Fruit fly (Drosophila melanogaster) whole organism, embryonic: Measurements from ENCODE around the gene lwr.

ENCODE experiments used
- BEAF-32 ChIP-seq: fragments of 200-800 bp; sonication (Bioruptor generic); optimal IDR thresholded peaks from 3 replicates; lab custom pipeline; 2017; ENCODE audit warnings: missing biosample characterization, missing genetic modification characterization, mild to moderate bottlenecking, moderate library complexity, missing genetic modification reagents
- CG10321 ChIP-seq: fragments of 200-800 bp; sonication (Bioruptor generic); IDR thresholded peaks from 2 replicates; pipeline ENCODE4 v1.3.6; 2022; ENCODE audit warnings: missing biosample characterization, missing genetic modification characterization
- CG10654 ChIP-seq: fragments of 200-800 bp; sonication (Bioruptor generic); optimal IDR thresholded peaks from 2 replicates; lab custom pipeline; 2016; ENCODE audit warnings: missing biosample characterization, missing genetic modification characterization
- CG11085 ChIP-seq: fragments of 200-800 bp; sonication (Bioruptor generic); IDR thresholded peaks from 2 replicates; pipeline ENCODE4 v1.3.6; 2022; ENCODE audit warnings: missing biosample characterization, missing genetic modification characterization
- CG11696 ChIP-seq: fragments of 200-800 bp; sonication (Bioruptor generic); IDR thresholded peaks from 2 replicates; pipeline ENCODE4 v1.3.6; 2022; ENCODE audit warnings: missing biosample characterization, missing genetic modification characterization
- CG12155 ChIP-seq: fragments of 200-800 bp; sonication (Bioruptor generic); optimal IDR thresholded peaks from 3 replicates; lab custom pipeline; 2016; ENCODE audit warnings: missing biosample characterization, missing genetic modification characterization
- CG17328 ChIP-seq: fragments of 200-800 bp; sonication (Bioruptor generic); IDR thresholded peaks from 2 replicates; pipeline ENCODE4 v1.3.6; 2022; ENCODE audit warnings: missing biosample characterization, missing genetic modification characterization
- CG18764 ChIP-seq: fragments of 200-800 bp; sonication (Bioruptor generic); optimal IDR thresholded peaks from 3 replicates; lab custom pipeline; 2016; ENCODE audit warnings: missing biosample characterization, missing genetic modification characterization
- CG2875 ChIP-seq: fragments of 200-800 bp; sonication (Bioruptor generic); optimal IDR thresholded peaks from 2 replicates; lab custom pipeline; 2017; ENCODE audit warnings: missing biosample characterization, mild to moderate bottlenecking, missing genetic modification characterization, missing genetic modification reagents
- CG31224 ChIP-seq: fragments of 200-800 bp; sonication (Bioruptor generic); IDR thresholded peaks from 2 replicates; pipeline ENCODE4 v1.3.6; 2022; ENCODE audit warnings: missing biosample characterization, missing genetic modification characterization
- CG4360 ChIP-seq: fragments of 200-800 bp; sonication (Bioruptor generic); IDR thresholded peaks from 2 replicates; pipeline ENCODE4 v1.3.6; 2022; ENCODE audit warnings: missing biosample characterization, missing genetic modification characterization
- CG7556 ChIP-seq: fragments of 200-800 bp; sonication (Bioruptor generic); optimal IDR thresholded peaks from 2 replicates; lab custom pipeline; 2017; ENCODE audit warnings: missing biosample characterization, mild to moderate bottlenecking, missing genetic modification characterization
- CG8388 ChIP-seq: fragments of 200-800 bp; sonication (Bioruptor generic); optimal IDR thresholded peaks from 2 replicates; lab custom pipeline; 2019; ENCODE audit warnings: missing biosample characterization, mild to moderate bottlenecking, missing genetic modification characterization, moderate library complexity
- CG8924 ChIP-seq: fragments of 200-800 bp; optimal IDR thresholded peaks from 3 replicates; lab custom pipeline; 2019; ENCODE audit warnings: missing biosample characterization, mild to moderate bottlenecking, missing genetic modification characterization, moderate library complexity
- CG9609 ChIP-seq: fragments of 200-800 bp; sonication (Bioruptor generic); optimal IDR thresholded peaks from 3 replicates; lab custom pipeline; 2016; ENCODE audit warnings: missing biosample characterization, missing genetic modification characterization
- CoRest ChIP-seq: fragments of 200-800 bp; sonication (Bioruptor generic); optimal IDR thresholded peaks from 3 replicates; lab custom pipeline; 2018; ENCODE audit warnings: missing biosample characterization, mild to moderate bottlenecking, missing genetic modification characterization, moderate library complexity
- Dad ChIP-seq: fragments of 200-800 bp; sonication (Bioruptor generic); optimal IDR thresholded peaks from 3 replicates; lab custom pipeline; 2016; ENCODE audit warnings: missing biosample characterization, missing genetic modification characterization
- Deaf1 ChIP-seq: fragments of 200-800 bp; optimal IDR thresholded peaks from 3 replicates; lab custom pipeline; 2019; ENCODE audit warnings: missing biosample characterization, mild to moderate bottlenecking, missing genetic modification characterization, moderate library complexity
- Dfd ChIP-seq, 2 experiments: fragments of >200 bp; optimal IDR thresholded peaks; 2 replicates each; lab custom pipeline; 2017; ENCODE audit warnings: missing biosample characterization in 2 of 2, missing genetic modification characterization in 2 of 2
- Dll ChIP-seq: fragments of 200-800 bp; sonication (Bioruptor generic); IDR thresholded peaks from 4 replicates; pipeline ENCODE4 v1.3.6; 2022; ENCODE audit warnings: missing biosample characterization, missing genetic modification characterization; ENCODE audit not compliant: partially characterized antibody
- Doc2 ChIP-seq: fragments of 200-800 bp; sonication (Bioruptor generic); IDR thresholded peaks from 2 replicates; pipeline ENCODE4 v1.3.6; 2022; ENCODE audit warnings: missing biosample characterization, missing genetic modification characterization
- ERR ChIP-seq: fragments of 200-800 bp; sonication (Bioruptor generic); optimal IDR thresholded peaks from 2 replicates; lab custom pipeline; 2016; ENCODE audit warnings: missing biosample characterization, missing genetic modification characterization
- Eip74EF ChIP-seq, 2 experiments: fragments of 200-800 bp in 1 of 2; fragments of >200 bp in 1 of 2; sonication (Bioruptor generic) in 1 of 2; optimal IDR thresholded peaks; 2 replicates each; lab custom pipeline; 2017 to 2019; ENCODE audit warnings: missing biosample characterization in 2 of 2, missing genetic modification characterization in 2 of 2, mild to moderate bottlenecking in 1 of 2, moderate library complexity in 1 of 2
- Ets97D ChIP-seq: fragments of 200-800 bp; sonication (Bioruptor generic); optimal IDR thresholded peaks from 3 replicates; lab custom pipeline; 2016; ENCODE audit warnings: missing biosample characterization, missing genetic modification characterization
- Gug ChIP-seq: fragments of 200-800 bp; sonication (Bioruptor generic); IDR thresholded peaks from 4 replicates; pipeline ENCODE4 v1.3.6; 2022; ENCODE audit warnings: missing biosample characterization, missing genetic modification characterization
- HmgZ ChIP-seq: fragments of 200-800 bp; sonication (Bioruptor generic); optimal IDR thresholded peaks from 2 replicates; lab custom pipeline; 2018; ENCODE audit warnings: missing biosample characterization, mild to moderate bottlenecking, missing genetic modification characterization
- Hmx ChIP-seq: fragments of 200-800 bp; sonication (Bioruptor generic); optimal IDR thresholded peaks from 2 replicates; lab custom pipeline; 2016; ENCODE audit warnings: missing biosample characterization, missing genetic modification characterization
- Hr51 ChIP-seq, 2 experiments: fragments of 200-800 bp; sonication (Bioruptor generic); optimal IDR thresholded peaks; 2 replicates in 1 of 2; 3 replicates in 1 of 2; lab custom pipeline; 2016 to 2018; ENCODE audit warnings: missing biosample characterization in 2 of 2, missing genetic modification characterization in 2 of 2, mild to moderate bottlenecking in 1 of 2, moderate library complexity in 1 of 2
- Kr ChIP-seq: fragments of 200-800 bp; sonication (Bioruptor generic); optimal IDR thresholded peaks from 2 replicates; lab custom pipeline; 2017; ENCODE audit warnings: missing biosample characterization, mild to moderate bottlenecking, missing genetic modification characterization
- MBD-R2 ChIP-seq: fragments of 200-800 bp; sonication (Bioruptor generic); IDR thresholded peaks from 2 replicates; pipeline ENCODE4 v1.3.6; 2022; ENCODE audit warnings: missing biosample characterization, missing genetic modification characterization
- Nf-YC ChIP-seq: fragments of 200-800 bp; optimal IDR thresholded peaks from 3 replicates; lab custom pipeline; 2019; ENCODE audit warnings: missing biosample characterization, mild to moderate bottlenecking, missing genetic modification characterization, moderate library complexity
- ab ChIP-seq: fragments of 200-800 bp; sonication (Bioruptor generic); optimal IDR thresholded peaks from 2 replicates; lab custom pipeline; 2016; ENCODE audit warnings: missing biosample characterization, missing genetic modification characterization
- abd-A ChIP-seq: fragments of 200-800 bp; sonication (Bioruptor generic); optimal IDR thresholded peaks from 3 replicates; lab custom pipeline; 2019; ENCODE audit warnings: missing biosample characterization, mild to moderate bottlenecking, missing genetic modification characterization, moderate library complexity
- az2 ChIP-seq: fragments of 200-800 bp; sonication (Bioruptor generic); optimal IDR thresholded peaks from 3 replicates; lab custom pipeline; 2016; ENCODE audit warnings: missing biosample characterization, missing genetic modification characterization
- cg ChIP-seq: fragments of 200-800 bp; sonication (Bioruptor generic); optimal IDR thresholded peaks from 3 replicates; lab custom pipeline; 2019; ENCODE audit warnings: missing biosample characterization, mild to moderate bottlenecking, missing genetic modification characterization, moderate library complexity
- chif ChIP-seq, 2 experiments: fragments of 200-800 bp; sonication (Bioruptor generic); optimal IDR thresholded peaks; 3 replicates each; lab custom pipeline; 2016; ENCODE audit warnings: missing biosample characterization in 2 of 2, missing genetic modification characterization in 2 of 2
- chm ChIP-seq: fragments of 200-800 bp; sonication (Bioruptor generic); IDR thresholded peaks from 2 replicates; pipeline ENCODE4 v1.3.6; 2022; ENCODE audit warnings: missing biosample characterization, missing genetic modification characterization
- fd102C ChIP-seq: fragments of 200-800 bp; sonication (Bioruptor generic); optimal IDR thresholded peaks from 2 replicates; lab custom pipeline; 2018; ENCODE audit warnings: missing biosample characterization, mild to moderate bottlenecking, missing genetic modification characterization, moderate library complexity
- hth ChIP-seq: fragments of >200 bp; optimal IDR thresholded peaks from 2 replicates; lab custom pipeline; 2017; ENCODE audit warnings: inconsistent platforms
- nerfin-1 ChIP-seq: fragments of 200-800 bp; sonication (Bioruptor generic); optimal IDR thresholded peaks from 3 replicates; lab custom pipeline; 2019; ENCODE audit warnings: missing biosample characterization, mild to moderate bottlenecking, missing genetic modification characterization, moderate library complexity
- nom ChIP-seq: fragments of 200-800 bp; sonication (Bioruptor generic); optimal IDR thresholded peaks from 2 replicates; lab custom pipeline; 2017; ENCODE audit warnings: missing biosample characterization, missing genetic modification characterization, mild to moderate bottlenecking, moderate library complexity, missing genetic modification reagents
- oc ChIP-seq: fragments of 200-800 bp; sonication (Bioruptor generic); optimal IDR thresholded peaks from 2 replicates; lab custom pipeline; 2018; ENCODE audit warnings: missing biosample characterization, mild to moderate bottlenecking, missing genetic modification characterization, moderate library complexity
- pros ChIP-seq: fragments of 200-800 bp; sonication (Bioruptor generic); optimal IDR thresholded peaks from 3 replicates; lab custom pipeline; 2019; ENCODE audit warnings: missing biosample characterization, mild to moderate bottlenecking, missing genetic modification characterization, moderate library complexity
- sens ChIP-seq: fragments of 200-800 bp; sonication (Bioruptor generic); peaks from one replicate; lab custom pipeline; 2016; ENCODE audit warnings: missing biosample characterization, missing genetic modification characterization
- sens-2 ChIP-seq: fragments of 200-800 bp; sonication (Bioruptor generic); IDR thresholded peaks from 2 replicates; pipeline ENCODE4 v1.3.6; 2022; ENCODE audit warnings: missing biosample characterization, missing genetic modification characterization
- sima ChIP-seq: fragments of 200-800 bp; sonication (Bioruptor generic); optimal IDR thresholded peaks from 2 replicates; lab custom pipeline; 2016; ENCODE audit warnings: missing biosample characterization, missing genetic modification characterization
- ttk ChIP-seq: fragments of 200-800 bp; sonication (Bioruptor generic); IDR thresholded peaks from 2 replicates; pipeline ENCODE4 v2.1.2; 2022; ENCODE audit warnings: missing biosample characterization, missing genetic modification characterization
- unpg ChIP-seq: fragments of 200-800 bp; sonication (Bioruptor generic); optimal IDR thresholded peaks from 3 replicates; lab custom pipeline; 2018; ENCODE audit warnings: missing biosample characterization, mild to moderate bottlenecking, missing genetic modification characterization, moderate library complexity
- vfl ChIP-seq: fragments of 200-800 bp; sonication (Bioruptor generic); optimal IDR thresholded peaks from 2 replicates; lab custom pipeline; 2016; ENCODE audit warnings: missing biosample characterization, missing genetic modification characterization
- yki ChIP-seq: fragments of >200 bp; optimal IDR thresholded peaks from 3 replicates; lab custom pipeline; 2018

Gene lwr

dm6 chr2L:521001-521827, 21.2 kb downstream of the lwr start:
- TF ChIP-seq oc (tag; lab: Kevin White, UChicago) (peak; percentile 38), CG17328 (GFP tag; lab: Robert Waterston, UW) (0 out of 2 replicates have a peak, but pooled peaks have one; percentile 13), hth (no peak), pros (peak; percentile 41), nom (no peak), Gug (GFP tag; lab: Robert Waterston, UW) (no peak), CG11696 (GFP tag; lab: Robert Waterston, UW) (no peak), CG31224 (GFP tag; lab: Robert Waterston, UW) (no peak), ERR (no peak), fd102C (GFP tag; lab: Kevin White, UChicago) (no peak), CG18764 (GFP tag; lab: Kevin White, UChicago) (no peak), Dfd (GFP tag; optimal IDR thresholded peaks at IDR 0.05; lab: Kevin White, UChicago) (no peak), az2 (no peak), CG8388 (no peak), CG7556 (no peak), abd-A (tag; lab: Kevin White, UChicago) (peak; percentile 63), chif (GFP tag; optimal IDR thresholded peaks at IDR 0.05; lab: Kevin White, UChicago) (no peak), Kr (GFP tag; lab: Kevin White, UChicago) (no peak), sima (no peak), chm (GFP tag; lab: Robert Waterston, UW) (no peak), CG11085 (no peak), unpg (GFP tag; lab: Kevin White, UChicago) (peak; percentile 8), CoRest (tag; lab: Kevin White, UChicago) (no peak), BEAF-32 (no peak), Hr51 (GFP tag; optimal IDR thresholded peaks at IDR 0.05; lab: Kevin White, UChicago) (no peak), CG4360 (GFP tag; lab: Robert Waterston, UW) (peak; percentile 89), ab (no peak), vfl (GFP tag; lab: Kevin White, UChicago) (no peak), MBD-R2 (GFP tag; lab: Robert Waterston, UW) (no peak), HmgZ (no peak), yki (no peak), CG2875 (GFP tag; lab: Kevin White, UChicago) (no peak), Hmx (no peak), Nf-YC (tag; lab: Kevin White, UChicago) (peak; percentile 51), CG8924 (tag; lab: Kevin White, UChicago) (peak; percentile 24), Dll (GFP tag; lab: Robert Waterston, UW) (no peak), cg (GFP tag; lab: Kevin White, UChicago) (peak; percentile 65), ttk (GFP tag; lab: Robert Waterston, UW) (no peak), CG10654 (GFP tag; lab: Kevin White, UChicago) (no peak), Eip74EF (GFP tag; optimal IDR thresholded peaks at IDR 0.05; lab: Kevin White, UChicago) (no peak), Deaf1 (tag; lab: Kevin White, UChicago) (peak; percentile 0), nerfin-1 (tag; lab: Kevin White, UChicago) (no peak), CG9609 (GFP tag; lab: Kevin White, UChicago) (no peak), Dad (no peak), Ets97D (GFP tag; lab: Kevin White, UChicago) (no peak), Doc2 (GFP tag; lab: Robert Waterston, UW) (no peak), CG12155 (GFP tag; lab: Kevin White, UChicago) (no peak), sens-2 (GFP tag; lab: Robert Waterston, UW) (no peak), sens (GFP tag; lab: Kevin White, UChicago) (peak; percentile 55), CG10321 (GFP tag; lab: Robert Waterston, UW) (peak; percentile 88)
